Worm (Caenorhabditis elegans) whole organism, mixed stage, embryonic: Measurements from ENCODE around the gene far-5.

ENCODE experiments used
- M03D4.4 ChIP-seq: sonication (generic microtip); optimal IDR thresholded peaks from 2 replicates; lab custom pipeline; 2017; ENCODE audit warnings: mild to moderate bottlenecking, missing genetic modification characterization, missing compliant biosample characterization
- bed-3 ChIP-seq: fragments of 200-800 bp; sonication (Bioruptor generic); optimal IDR thresholded peaks from 3 replicates; lab custom pipeline; 2018; ENCODE audit warnings: mild to moderate bottlenecking, missing genetic modification characterization, moderate library complexity, missing compliant biosample characterization
- blmp-1 ChIP-seq: fragments of 150-350 bp; optimal IDR thresholded peaks from 2 replicates; lab custom pipeline; 2014; ENCODE audit warnings: missing biosample characterization, missing genetic modification characterization
- ceh-39 ChIP-seq: fragments of 150-350 bp; optimal IDR thresholded peaks from 2 replicates; lab custom pipeline; 2014; ENCODE audit warnings: missing biosample characterization, missing genetic modification characterization
- ceh-43 ChIP-seq: fragments of 200-800 bp; sonication (Bioruptor generic); optimal IDR thresholded peaks from 2 replicates; lab custom pipeline; 2018; ENCODE audit warnings: mild to moderate bottlenecking, missing genetic modification characterization, moderate library complexity, missing compliant biosample characterization
- ceh-83 ChIP-seq: fragments of 200-800 bp; sonication (Bioruptor generic); optimal IDR thresholded peaks from 2 replicates; lab custom pipeline; 2018; ENCODE audit warnings: mild to moderate bottlenecking, missing genetic modification characterization, missing compliant biosample characterization
- ces-1 ChIP-seq: fragments of 150-350 bp; optimal IDR thresholded peaks from 2 replicates; lab custom pipeline; 2014; ENCODE audit warnings: missing biosample characterization, missing genetic modification reagents, missing genetic modification characterization
- cnd-1 ChIP-seq: fragments of 200-800 bp; sonication (Bioruptor generic); optimal IDR thresholded peaks from 2 replicates; lab custom pipeline; 2018; ENCODE audit warnings: mild to moderate bottlenecking, missing genetic modification characterization, missing compliant biosample characterization
- elt-1 ChIP-seq: sonication (generic microtip); optimal IDR thresholded peaks from 2 replicates; lab custom pipeline; 2017; ENCODE audit warnings: missing genetic modification characterization, mild to moderate bottlenecking, missing compliant biosample characterization, antibody characterized with exemption, moderate library complexity, borderline replicate concordance; ENCODE audit not compliant: insufficient read depth
- flh-1 ChIP-seq: fragments of 200-800 bp; sonication (Bioruptor generic); optimal IDR thresholded peaks from 2 replicates; lab custom pipeline; 2018; ENCODE audit warnings: mild to moderate bottlenecking, missing genetic modification characterization, moderate library complexity, missing compliant biosample characterization
- ham-2 ChIP-seq: fragments of 200-800 bp; sonication (Bioruptor generic); optimal IDR thresholded peaks from 2 replicates; lab custom pipeline; 2018; ENCODE audit warnings: mild to moderate bottlenecking, missing genetic modification characterization, missing compliant biosample characterization
- hlh-1 ChIP-seq: fragments of 150-350 bp; optimal IDR thresholded peaks from 2 replicates; lab custom pipeline; 2014; ENCODE audit warnings: missing biosample characterization, missing genetic modification reagents, missing genetic modification characterization
- lin-13 ChIP-seq: fragments of 150-350 bp; optimal IDR thresholded peaks from 2 replicates; lab custom pipeline; 2014; ENCODE audit warnings: missing biosample characterization, missing genetic modification characterization
- lsy-2 ChIP-seq: fragments of 150-350 bp; optimal IDR thresholded peaks from 2 replicates; lab custom pipeline; 2014; ENCODE audit warnings: missing biosample characterization, missing genetic modification characterization
- mab-5 ChIP-seq: fragments of 150-350 bp; optimal IDR thresholded peaks from 2 replicates; lab custom pipeline; 2014; ENCODE audit warnings: missing biosample characterization, missing genetic modification characterization
- mls-2 ChIP-seq: sonication (generic microtip); optimal IDR thresholded peaks from 2 replicates; lab custom pipeline; 2016; ENCODE audit warnings: mild to moderate bottlenecking, missing genetic modification characterization, moderate library complexity, missing compliant biosample characterization
- nhr-2 ChIP-seq: fragments of 150-350 bp; optimal IDR thresholded peaks from 2 replicates; lab custom pipeline; 2014; ENCODE audit warnings: missing biosample characterization, missing genetic modification characterization
- nhr-28 ChIP-seq: fragments of 150-350 bp; optimal IDR thresholded peaks from 2 replicates; lab custom pipeline; 2014; ENCODE audit warnings: missing biosample characterization, missing genetic modification characterization
- nhr-76 ChIP-seq: sonication (generic microtip); optimal IDR thresholded peaks from 2 replicates; lab custom pipeline; 2017; ENCODE audit warnings: missing biosample characterization, missing genetic modification characterization
- pha-4 ChIP-seq: fragments of 150-350 bp; optimal IDR thresholded peaks from 2 replicates; lab custom pipeline; 2018; ENCODE audit warnings: missing biosample characterization, missing genetic modification reagents, missing genetic modification characterization
- snpc-4 ChIP-seq: fragments of 150-350 bp; optimal IDR thresholded peaks from 2 replicates; lab custom pipeline; 2014; ENCODE audit warnings: missing biosample characterization, missing genetic modification characterization
- sptf-1 ChIP-seq: sonication (generic microtip); optimal IDR thresholded peaks from 2 replicates; lab custom pipeline; 2017; ENCODE audit warnings: mild to moderate bottlenecking, missing genetic modification characterization, moderate library complexity, missing compliant biosample characterization
- unc-39 ChIP-seq: fragments of 150-350 bp; optimal IDR thresholded peaks from 2 replicates; lab custom pipeline; 2014; ENCODE audit warnings: missing biosample characterization, missing genetic modification characterization
- unc-62 ChIP-seq: fragments of 150-350 bp; optimal IDR thresholded peaks from 2 replicates; lab custom pipeline; 2014; ENCODE audit warnings: missing biosample characterization, missing genetic modification reagents, missing genetic modification characterization
- zip-8 ChIP-seq: fragments of 150-350 bp; optimal IDR thresholded peaks from 2 replicates; lab custom pipeline; 2014; ENCODE audit warnings: missing biosample characterization, missing genetic modification characterization

The far-5 gene

ce11 chrV:13024499-13024898 lies 29.1 kb downstream of the far-5 start:
- TF ChIP-seq M03D4.4 (tag; lab: Kevin White, UChicago) (no peak), cnd-1 (tag; lab: Kevin White, UChicago) (peak; percentile 64), ces-1 (GFP tag; lab: Kevin White, UChicago) (peak; percentile 100), lsy-2 (tag; lab: Kevin White, UChicago) (no peak), unc-62 (GFP tag; lab: Kevin White, UChicago) (peak; percentile 45), hlh-1 (peak; percentile 5), nhr-2 (tag; lab: Kevin White, UChicago) (peak; percentile 10)
- TF ChIP-seq, all 35 proteins: peak for 5

DNA sequence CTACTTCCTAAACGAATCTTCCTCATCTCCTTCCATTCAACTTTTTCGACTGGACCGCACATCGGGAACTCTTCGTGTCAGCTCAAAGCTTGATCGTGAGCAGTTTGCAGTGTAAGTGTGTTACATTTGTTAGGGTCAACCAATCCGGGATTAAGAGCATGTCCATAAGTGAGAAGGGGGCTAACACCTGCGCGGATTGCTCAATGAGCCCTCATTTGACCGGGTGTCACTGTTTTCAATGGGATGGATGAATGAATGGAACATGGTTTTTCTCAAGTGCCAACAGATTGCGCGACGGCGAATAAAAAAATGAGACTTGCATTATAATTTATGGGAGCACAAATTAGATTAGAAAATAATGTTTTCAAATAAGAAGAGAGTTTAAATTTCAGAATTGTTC lies 29.9 kb downstream of the far-5 start:
- TF ChIP-seq ces-1 (GFP tag; lab: Kevin White, UChicago) (peak; percentile 54), nhr-2 (tag; lab: Kevin White, UChicago) (peak; percentile 85), ceh-39 (tag; lab: Kevin White, UChicago) (no peak)
- TF ChIP-seq, all 35 proteins: peak for 2

- peak; percentile 94 for TF ChIP-seq ces-1 (GFP tag; lab: Kevin White, UChicago)
- no peak for TF ChIP-seq mab-5 (tag; lab: Kevin White, UChicago)
- no peak for TF ChIP-seq blmp-1 (tag; lab: Kevin White, UChicago)
- TF ChIP-seq lsy-2 (tag; lab: Kevin White, UChicago) = no peak
- no peak for TF ChIP-seq nhr-76 (tag; lab: Kevin White, UChicago)
- TF ChIP-seq ham-2 (GFP tag; lab: Kevin White, UChicago) = no peak
- peak; percentile 78 for TF ChIP-seq zip-8 (tag; lab: Kevin White, UChicago)
- TF ChIP-seq flh-1 (GFP tag; lab: Kevin White, UChicago) = no peak
- no peak for TF ChIP-seq M03D4.4 (tag; lab: Kevin White, UChicago)
- no peak for TF ChIP-seq cnd-1 (tag; lab: Kevin White, UChicago)
These were observed 31.4 kb downstream of the far-5 start for ce11 chrV:13026631-13027299.

DNA sequence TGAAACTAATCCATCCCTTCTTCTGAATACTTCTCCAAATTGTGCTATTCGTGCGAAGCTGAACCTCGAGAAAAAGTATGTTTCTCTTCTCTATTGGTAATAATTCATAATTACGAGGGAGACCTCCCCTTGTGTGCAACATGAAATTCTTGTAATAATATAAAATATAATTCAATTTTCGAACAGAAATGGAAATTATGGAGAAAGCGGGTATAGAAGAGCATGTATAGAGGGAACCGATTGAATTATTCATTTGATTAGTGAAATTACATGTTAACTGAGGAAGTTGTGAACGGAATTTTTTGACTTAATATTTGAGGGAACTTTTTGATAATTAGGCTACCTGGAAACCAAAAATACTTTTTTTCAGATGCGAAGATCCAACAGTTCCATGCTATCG lies 33.5 kb downstream of the far-5 start:
- TF ChIP-seq ces-1 (GFP tag; lab: Kevin White, UChicago) (peak; percentile 99), hlh-1 (no peak), unc-62 (GFP tag; lab: Kevin White, UChicago) (no peak), elt-1 (tag; lab: Kevin White, UChicago) (no peak)

- no peak for TF ChIP-seq bed-3 (GFP tag; lab: Kevin White, UChicago)
- no peak for TF ChIP-seq flh-1 (GFP tag; lab: Kevin White, UChicago)
- TF ChIP-seq snpc-4 (tag; lab: Kevin White, UChicago) = no peak
- TF ChIP-seq ham-2 (GFP tag; lab: Kevin White, UChicago) = no peak
- TF ChIP-seq zip-8 (tag; lab: Kevin White, UChicago) = no peak
- TF ChIP-seq M03D4.4 (tag; lab: Kevin White, UChicago) = no peak
- TF ChIP-seq nhr-28 (tag; lab: Kevin White, UChicago) = no peak
- no peak for TF ChIP-seq lin-13 (tag; lab: Kevin White, UChicago)
These were observed 37.9 kb downstream of the far-5 start, which contains the start of gene W07G4.1 for ce11 chrV:13033223-13033622. Gene W07G4.1, plus strand, starts transcription at chrV:13033523.

ce11 chrV:13034604-13035003 lies 39.2 kb downstream of the far-5 start, which contains the start of gene W07G4.7:
Gene W07G4.7, minus strand, starts transcription at chrV:13034704.
- TF ChIP-seq ceh-39 (tag; lab: Kevin White, UChicago) = no peak
- no peak for TF ChIP-seq ceh-43 (GFP tag; lab: Kevin White, UChicago)
- TF ChIP-seq pha-4 (tag; lab: Kevin White, UChicago) = no peak
- TF ChIP-seq sptf-1 (tag; lab: Kevin White, UChicago) = no peak

DNA sequence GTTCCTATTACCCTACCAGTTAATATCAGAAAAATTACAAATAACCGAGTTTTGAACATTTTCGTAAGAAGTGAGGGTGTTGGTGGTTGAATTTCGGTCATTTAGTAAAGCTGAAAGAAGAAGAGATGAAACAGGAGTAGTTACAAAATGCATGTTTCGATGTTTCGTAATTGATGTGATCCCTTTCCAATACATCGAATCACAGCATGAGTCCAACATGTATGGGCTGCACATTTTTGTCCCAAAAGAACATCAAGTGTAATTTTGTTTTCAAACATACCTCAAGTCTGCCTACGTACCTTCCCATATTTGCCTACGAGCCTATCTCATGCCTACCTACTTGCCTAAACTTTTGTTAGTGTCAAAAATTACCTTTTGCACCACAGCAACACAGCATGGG lies 41.1 kb downstream of the far-5 start, which contains the start of gene W07G4.2:
Gene W07G4.2 (minus strand): TSS at position 101 of the 400 bp plus-strand sequence.
- TF ChIP-seq ceh-43 (GFP tag; lab: Kevin White, UChicago) (no peak), hlh-1 (no peak), zip-8 (tag; lab: Kevin White, UChicago) (no peak), cnd-1 (tag; lab: Kevin White, UChicago) (no peak), nhr-76 (tag; lab: Kevin White, UChicago) (no peak), mls-2 (tag; lab: Kevin White, UChicago) (no peak), unc-39 (no peak), nhr-2 (tag; lab: Kevin White, UChicago) (no peak), pha-4 (tag; lab: Kevin White, UChicago) (no peak), lin-13 (tag; lab: Kevin White, UChicago) (no peak), ceh-83 (GFP tag; lab: Kevin White, UChicago) (no peak), lsy-2 (tag; lab: Kevin White, UChicago) (no peak)
- TF ChIP-seq, all 35 proteins: peak for 0
